Worm (Caenorhabditis elegans) whole organism, mixed stage, embryonic: ENCODE data around the gene F26G1.15.

ENCODE experiments used
- blmp-1 ChIP-seq: fragments of 150-350 bp; optimal IDR thresholded peaks from 2 replicates; lab custom pipeline; 2014; ENCODE audit warnings: missing biosample characterization, missing genetic modification characterization
- ceh-39 ChIP-seq: fragments of 150-350 bp; optimal IDR thresholded peaks from 2 replicates; lab custom pipeline; 2014; ENCODE audit warnings: missing biosample characterization, missing genetic modification characterization
- ces-1 ChIP-seq: fragments of 150-350 bp; optimal IDR thresholded peaks from 2 replicates; lab custom pipeline; 2014; ENCODE audit warnings: missing biosample characterization, missing genetic modification reagents, missing genetic modification characterization
- drap-1 ChIP-seq: fragments of 200-800 bp; sonication (Bioruptor generic); optimal IDR thresholded peaks from 3 replicates; lab custom pipeline; 2018; ENCODE audit warnings: mild to moderate bottlenecking, missing genetic modification characterization, missing compliant biosample characterization
- nhr-12 ChIP-seq: fragments of 150-350 bp; optimal IDR thresholded peaks from 2 replicates; lab custom pipeline; 2014; ENCODE audit warnings: missing biosample characterization, missing genetic modification characterization
- snpc-4 ChIP-seq: fragments of 150-350 bp; optimal IDR thresholded peaks from 2 replicates; lab custom pipeline; 2014; ENCODE audit warnings: missing biosample characterization, missing genetic modification characterization
- unc-39 ChIP-seq: fragments of 150-350 bp; optimal IDR thresholded peaks from 2 replicates; lab custom pipeline; 2014; ENCODE audit warnings: missing biosample characterization, missing genetic modification characterization
- ztf-11 ChIP-seq: fragments of 150-350 bp; optimal IDR thresholded peaks from 2 replicates; lab custom pipeline; 2014; ENCODE audit warnings: missing biosample characterization, missing genetic modification characterization

- no peak for TF ChIP-seq ztf-11 (tag; lab: Kevin White, UChicago)
- TF ChIP-seq ces-1 (GFP tag; lab: Kevin White, UChicago) = no peak
- no peak for TF ChIP-seq nhr-12
- no peak for TF ChIP-seq blmp-1 (tag; lab: Kevin White, UChicago)
- TF ChIP-seq unc-39 = no peak
- TF ChIP-seq drap-1 (GFP tag; lab: Kevin White, UChicago) = no peak
- no peak for TF ChIP-seq ceh-39 (tag; lab: Kevin White, UChicago)
- TF ChIP-seq snpc-4 (tag; lab: Kevin White, UChicago) = no peak
These were observed 21.0 kb upstream of the F26G1.15 start for ce11 chrII:4769096-4769495.
